Worm (Caenorhabditis elegans): ENCODE results near the gene mec-3.

DNA sequence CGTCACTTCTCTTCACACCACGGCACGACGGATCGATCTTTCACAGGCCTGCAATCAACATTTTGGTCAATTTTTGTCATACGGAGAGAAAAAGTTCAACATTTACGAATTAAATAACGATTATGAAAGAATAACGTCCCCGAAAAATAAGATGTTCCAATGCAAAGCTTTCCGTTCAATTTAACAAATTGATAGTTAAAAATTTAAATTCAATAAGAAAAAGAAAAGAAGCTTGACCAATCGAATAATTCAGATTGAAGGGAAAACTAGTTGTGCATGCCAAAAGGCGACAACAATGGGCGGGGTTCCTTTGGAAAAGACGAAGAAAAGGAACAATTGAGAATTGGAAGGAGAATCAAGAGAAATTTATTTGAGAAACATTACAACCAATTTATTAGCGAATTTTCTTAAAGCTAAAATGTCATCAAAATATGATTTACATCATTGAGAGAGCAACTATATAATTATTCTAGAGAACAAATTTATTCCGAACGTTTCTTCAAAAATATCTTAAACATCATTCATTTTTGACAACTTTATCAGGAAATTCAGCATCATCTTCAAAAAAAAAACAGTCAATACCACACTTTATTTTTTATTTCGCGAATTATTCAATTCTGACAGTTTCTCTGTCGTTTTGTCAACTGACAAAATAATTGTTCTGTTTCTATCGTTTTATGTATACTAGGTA is 40.0 kb upstream of the mec-3 start, which contains the start of gene tax-6:
- TF ChIP-seq unc-39 (tag; optimal IDR thresholded peaks at IDR 0.05) (no peak), nhr-12 (tag; optimal IDR thresholded peaks at IDR 0.05) (no peak), pqm-1 (tag; optimal IDR thresholded peaks at IDR 0.05) (no peak), nhr-77 (tag; optimal IDR thresholded peaks at IDR 0.05) (no peak), skn-1 (tag; optimal IDR thresholded peaks at IDR 0.05) (no peak), nhr-76 (tag; optimal IDR thresholded peaks at IDR 0.05) (no peak)
